Worm (Caenorhabditis elegans) whole organism, midembryonic: ENCODE measurements around the gene chil-27.

Experiments
- T22C8.4 ChIP-seq: fragments of 200-800 bp; sonication (Bioruptor generic); IDR thresholded peaks from 2 replicates; pipeline ENCODE4 v1.3.6; 2022; ENCODE audit warnings: missing genetic modification characterization, missing compliant biosample characterization
- cog-1 ChIP-seq: sonication (generic microtip); optimal IDR thresholded peaks from 2 replicates; lab custom pipeline; 2016; ENCODE audit warnings: missing genetic modification characterization, missing compliant biosample characterization
- flt-1 ChIP-seq: fragments of 200-800 bp; sonication (Bioruptor generic); IDR thresholded peaks from 2 replicates; pipeline ENCODE4 v1.3.6; 2022; ENCODE audit warnings: missing genetic modification characterization, missing compliant biosample characterization
- med-1 ChIP-seq: sonication (generic microtip); optimal IDR thresholded peaks from 2 replicates; lab custom pipeline; 2017; ENCODE audit warnings: missing genetic modification characterization, mild to moderate bottlenecking, missing compliant biosample characterization, antibody characterized with exemption, missing genetic modification reagents; ENCODE audit not compliant: insufficient read depth
- ref-1 ChIP-seq: fragments of 200-800 bp; sonication (Bioruptor generic); conservative IDR thresholded peaks from 2 replicates; pipeline ENCODE4 v1.3.6; 2022; ENCODE audit warnings: missing genetic modification reagents, missing genetic modification characterization, missing compliant biosample characterization
- tab-1 ChIP-seq: fragments of 200-800 bp; sonication (Bioruptor generic); IDR thresholded peaks from 2 replicates; pipeline ENCODE4 v1.3.6; 2022; ENCODE audit warnings: missing genetic modification characterization, missing compliant biosample characterization
- ztf-23 ChIP-seq: fragments of 200-800 bp; sonication (Bioruptor generic); IDR thresholded peaks from 2 replicates; pipeline ENCODE4 v1.3.6; 2022; ENCODE audit warnings: missing genetic modification reagents, missing genetic modification characterization, missing compliant biosample characterization
- ztf-29 ChIP-seq: fragments of 200-800 bp; sonication (Bioruptor generic); IDR thresholded peaks from 2 replicates; pipeline ENCODE4 v1.3.6; 2022; ENCODE audit warnings: missing genetic modification reagents, missing genetic modification characterization, missing compliant biosample characterization

ce11 chrII:9489922-9490321 is 12.3 kb downstream of the chil-27 start:
- no peak for TF ChIP-seq med-1 (GFP tag; lab: Kevin White, UChicago)
- TF ChIP-seq cog-1 (tag; lab: Kevin White, UChicago), result no peak
- no peak for TF ChIP-seq flt-1 (GFP tag; lab: Robert Waterston, UW)
- no peak for TF ChIP-seq ztf-29 (GFP tag; lab: Robert Waterston, UW)
- TF ChIP-seq tab-1, result no peak
- no peak for TF ChIP-seq ref-1 (GFP tag; lab: Robert Waterston, UW)
- TF ChIP-seq ztf-23, result no peak
- TF ChIP-seq T22C8.4 (GFP tag; lab: Robert Waterston, UW), result no peak
